Worm (Caenorhabditis elegans): ENCODE measurements around the gene nmt-1.

The nmt-1 gene

ce11 chrIII:6158642-6159475 is 42.7 kb upstream of the nmt-1 start, which contains the start of gene nfm-1 (continued):
- TF ChIP-seq T20F7.1 (GFP tag; optimal IDR thresholded peaks at IDR 0.05) (peak; percentile 65), dmd-9 (GFP tag; IDR thresholded peaks at IDR 0.05) (peak; percentile 76), lin-13 (GFP tag; optimal IDR thresholded peaks at IDR 0.05) (peak; percentile 54), dmd-6 (GFP tag; IDR thresholded peaks at IDR 0.05) (peak; percentile 87), rbr-2 (tag; optimal IDR thresholded peaks at IDR 0.05) (peak; percentile 24), fos-1 (tag; optimal IDR thresholded peaks at IDR 0.05) (no peak), ZK546.5 (tag; optimal IDR thresholded peaks at IDR 0.05) (no peak), lir-3 (tag; optimal IDR thresholded peaks at IDR 0.05) (peak; percentile 8), nhr-77 (tag; optimal IDR thresholded peaks at IDR 0.05) (peak; percentile 75), mxl-2 (GFP tag; conservative IDR thresholded peaks at IDR 0.05) (no peak; the same call in 1 of the 2 replicates), gei-8 (GFP tag; optimal IDR thresholded peaks at IDR 0.05) (peak; percentile 65), F49E8.2 (tag; optimal IDR thresholded peaks at IDR 0.05; ENCODE audit: borderline replicate concordance) (peak; percentile 39), ama-1 (optimal IDR thresholded peaks at IDR 0.05) (no peak), nhr-11 (tag; optimal IDR thresholded peaks at IDR 0.05) (peak; percentile 44), vab-7 (GFP tag; IDR thresholded peaks at IDR 0.05) (peak; percentile 77), egl-43 (GFP tag; IDR thresholded peaks at IDR 0.05) (peak; percentile 93), dve-1 (tag; optimal IDR thresholded peaks at IDR 0.05; ENCODE audit: insufficient read depth) (peak; percentile 74), arid-1 (GFP tag; conservative IDR thresholded peaks at IDR 0.05) (peak; percentile 86), F44E2.7 (GFP tag; IDR thresholded peaks at IDR 0.05) (0 out of 2 replicates have a peak, but pooled peaks have one; percentile 41), ctbp-1 (GFP tag; IDR thresholded peaks at IDR 0.05) (peak; percentile 82), mes-2 (tag; optimal IDR thresholded peaks at IDR 0.05; ENCODE audit: poor library complexity, severe bottlenecking) (peak; percentile 84), lin-39 (tag; optimal IDR thresholded peaks at IDR 0.05) (no peak), R02D3.7 (tag; optimal IDR thresholded peaks at IDR 0.05) (no peak), mdl-1 (tag; optimal IDR thresholded peaks at IDR 0.05) (peak in 1 of 2 experiments; percentile 44), ztf-7 (tag; optimal IDR thresholded peaks at IDR 0.05) (peak; percentile 40), cey-2 (tag; optimal IDR thresholded peaks at IDR 0.05; ENCODE audit: borderline replicate concordance, insufficient read depth) (no peak), madf-5 (GFP tag; IDR thresholded peaks at IDR 0.05) (peak; percentile 2 to 77; a peak in 1 of 4 replicates), attf-4 (tag; optimal IDR thresholded peaks at IDR 0.05) (no peak), lin-15B (tag; optimal IDR thresholded peaks at IDR 0.05) (no peak), lin-1 (GFP tag; IDR thresholded peaks at IDR 0.05) (peak; percentile 78), nhr-41 (GFP tag; IDR thresholded peaks at IDR 0.05) (peak; percentile 28; the same call in 1 of the 2 replicates), unc-62 (GFP tag; optimal IDR thresholded peaks at IDR 0.05 in 1 of 2) (peak in 1 of 2 experiments; percentile 84), unc-62 (tag; optimal IDR thresholded peaks at IDR 0.05) (no peak), ceh-28 (tag; optimal IDR thresholded peaks at IDR 0.05) (no peak), madf-9 (GFP tag; conservative IDR thresholded peaks at IDR 0.05) (peak; percentile 71), ceh-44 (GFP tag; IDR thresholded peaks at IDR 0.05) (peak; percentile 80; the same call in 1 of the 2 replicates), spr-1 (tag; optimal IDR thresholded peaks at IDR 0.05) (peak; percentile 67), nhr-237 (tag; optimal IDR thresholded peaks at IDR 0.05) (no peak), Y48G9A.11 (GFP tag; IDR thresholded peaks at IDR 0.05) (peak; percentile 88), F26F4.8 (GFP tag; conservative IDR thresholded peaks at IDR 0.05) (peak; percentile 88), Y5F2A.4 (GFP tag; optimal IDR thresholded peaks at IDR 0.05) (peak; percentile 32), mxl-3 (GFP tag; optimal IDR thresholded peaks at IDR 0.05) (peak; percentile 19), hlh-11 (tag; optimal IDR thresholded peaks at IDR 0.05) (peak; percentile 79), set-16 (GFP tag; IDR thresholded peaks at IDR 0.05) (no peak), snpc-4 (tag; optimal IDR thresholded peaks at IDR 0.05) (no peak), php-3 (GFP tag; IDR thresholded peaks at IDR 0.05) (peak; percentile 73), nhr-6 (tag; optimal IDR thresholded peaks at IDR 0.05) (peak; percentile 27), lsy-2 (tag; optimal IDR thresholded peaks at IDR 0.05) (peak in 1 of 2 experiments; percentile 63), nhr-10 (tag; optimal IDR thresholded peaks at IDR 0.05) (peak; percentile 16)
